Worm (Caenorhabditis elegans) whole organism, early embryonic: ENCODE measurements around the gene C44E12.1.

Experiments used
- aly-1 ChIP-seq: sonication (generic microtip); optimal IDR thresholded peaks from 2 replicates; lab custom pipeline; 2016; ENCODE audit warnings: missing genetic modification characterization, missing compliant biosample characterization
- ama-1 ChIP-seq: fragments of 150-350 bp; optimal IDR thresholded peaks from 2 replicates; lab custom pipeline; 2014
- ceh-13 ChIP-seq: fragments of 200-800 bp; sonication (Bioruptor generic); optimal IDR thresholded peaks from 2 replicates; lab custom pipeline; 2018; ENCODE audit warnings: mild to moderate bottlenecking, missing genetic modification characterization, missing compliant biosample characterization
- ceh-36 ChIP-seq: sonication (generic microtip); optimal IDR thresholded peaks from 2 replicates; lab custom pipeline; 2016; ENCODE audit warnings: missing genetic modification characterization, inconsistent platforms, missing compliant biosample characterization
- flt-1 ChIP-seq: fragments of 200-800 bp; sonication (Bioruptor generic); IDR thresholded peaks from 2 replicates; pipeline ENCODE4 v1.3.6; 2022; ENCODE audit warnings: missing genetic modification characterization, missing compliant biosample characterization
- hmg-4 ChIP-seq: fragments of 200-800 bp; sonication (Bioruptor generic); optimal IDR thresholded peaks from 2 replicates; lab custom pipeline; 2018; ENCODE audit warnings: mild to moderate bottlenecking, missing genetic modification characterization, missing compliant biosample characterization
- sea-1 ChIP-seq: fragments of 200-800 bp; sonication (Bioruptor generic); conservative IDR thresholded peaks from 2 replicates; pipeline ENCODE4 v1.3.6; 2022; ENCODE audit warnings: missing genetic modification characterization, missing compliant biosample characterization
- tbx-11 ChIP-seq: fragments of 200-800 bp; sonication (Bioruptor generic); IDR thresholded peaks from 2 replicates; pipeline ENCODE4 v1.3.6; 2022; ENCODE audit warnings: missing genetic modification characterization, missing compliant biosample characterization
- tra-4 ChIP-seq: sonication (generic microtip); optimal IDR thresholded peaks from 2 replicates; lab custom pipeline; 2017; ENCODE audit warnings: missing genetic modification characterization, missing compliant biosample characterization

DNA sequence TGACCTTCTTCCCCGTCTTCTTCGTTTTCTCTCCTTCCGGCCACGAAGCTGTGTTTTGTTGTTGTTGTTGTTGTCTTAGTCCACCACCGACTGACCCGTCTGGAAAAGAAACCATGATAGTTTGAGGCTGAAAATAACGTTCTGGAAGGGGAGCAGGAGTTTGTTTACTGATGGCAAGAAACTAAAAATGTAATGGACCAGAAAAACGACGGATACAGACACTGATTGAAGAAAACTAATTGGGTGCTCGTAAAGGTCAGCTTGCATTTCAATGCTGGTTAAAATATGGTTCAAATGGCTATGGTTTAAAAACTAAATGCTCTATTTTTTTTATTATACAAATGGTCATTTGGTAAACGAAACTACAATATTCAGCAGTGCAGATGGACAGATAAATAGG, 48.6 kb downstream of the C44E12.1 start, which contains the start of gene F26A10.2:
- TF ChIP-seq hmg-4 (GFP tag; lab: Kevin White, UChicago) (no peak), ama-1 (lab: Kevin White, UChicago) (no peak), aly-1 (tag; lab: Kevin White, UChicago) (no peak), sea-1 (GFP tag; lab: Robert Waterston, UW) (no peak), tra-4 (tag; lab: Kevin White, UChicago) (no peak), ceh-36 (tag; lab: Kevin White, UChicago) (no peak), ceh-13 (GFP tag; lab: Kevin White, UChicago) (no peak), flt-1 (GFP tag; lab: Robert Waterston, UW) (no peak), tbx-11 (GFP tag; lab: Robert Waterston, UW) (no peak)
